Worm (Caenorhabditis elegans) whole organism, L4 larva: Measurements from ENCODE around the gene cubn-1.

ENCODE experiments used
- daf-8 ChIP-seq: fragments of 200-800 bp; sonication (Bioruptor generic); IDR thresholded peaks from 2 replicates; pipeline ENCODE4 v1.3.6; 2022; ENCODE audit warnings: missing genetic modification characterization, missing compliant biosample characterization
- dpl-1 ChIP-seq: fragments of 150-350 bp; optimal IDR thresholded peaks from 2 replicates; lab custom pipeline; 2014; ENCODE audit warnings: missing biosample characterization, missing genetic modification reagents, missing genetic modification characterization
- lim-7 ChIP-seq: fragments of 200-800 bp; sonication (Bioruptor generic); IDR thresholded peaks from 2 replicates; pipeline ENCODE4 v1.3.6; 2022; ENCODE audit warnings: missing genetic modification characterization, missing compliant biosample characterization
- nhr-10 ChIP-seq: fragments of 150-350 bp; optimal IDR thresholded peaks from 2 replicates; lab custom pipeline; 2014; ENCODE audit warnings: missing biosample characterization, missing genetic modification characterization
- nhr-25 ChIP-seq: sonication (generic microtip); optimal IDR thresholded peaks from 2 replicates; lab custom pipeline; 2017; ENCODE audit warnings: missing genetic modification characterization, mild to moderate bottlenecking, missing compliant biosample characterization, antibody characterized with exemption, moderate library complexity, borderline replicate concordance; ENCODE audit not compliant: insufficient read depth
- nhr-42 ChIP-seq: fragments of 200-800 bp; sonication (Bioruptor generic); IDR thresholded peaks from 2 replicates; pipeline ENCODE4 v1.3.6; 2022; ENCODE audit warnings: missing genetic modification characterization, missing compliant biosample characterization
- pha-4 ChIP-seq, 2 experiments: fragments of 150-350 bp in 1 of 2; fragments of 200-800 bp in 1 of 2; sonication (Bioruptor generic) in 1 of 2; IDR thresholded peaks in 1 of 2; optimal IDR thresholded peaks in 1 of 2; 2 replicates each; pipeline versions ENCODE4 v1.3.6 to Lab custom; 2014 to 2022; ENCODE audit warnings: missing genetic modification characterization in 2 of 2, missing genetic modification reagents in 2 of 2, missing biosample characterization in 1 of 2, missing compliant biosample characterization in 1 of 2
- skn-1 ChIP-seq: fragments of 150-350 bp; optimal IDR thresholded peaks from 2 replicates; lab custom pipeline; 2014; ENCODE audit warnings: missing biosample characterization, missing genetic modification characterization
- snpc-4 ChIP-seq: fragments of 150-350 bp; optimal IDR thresholded peaks from 2 replicates; lab custom pipeline; 2014; ENCODE audit warnings: missing biosample characterization, missing genetic modification characterization
- unc-130 ChIP-seq: sonication (generic microtip); optimal IDR thresholded peaks from 2 replicates; lab custom pipeline; 2016; ENCODE audit warnings: missing genetic modification reagents, missing genetic modification characterization, missing compliant biosample characterization

- TF ChIP-seq snpc-4 (tag; lab: Kevin White, UChicago) (no peak), nhr-42 (GFP tag; lab: Robert Waterston, UW) (no peak), dpl-1 (GFP tag; lab: Kevin White, UChicago) (no peak), lim-7 (GFP tag; lab: Robert Waterston, UW) (no peak), unc-130 (no peak), nhr-10 (tag; lab: Kevin White, UChicago) (no peak), skn-1 (tag; lab: Kevin White, UChicago) (no peak), nhr-25 (tag; lab: Kevin White, UChicago) (no peak), daf-8 (GFP tag; lab: Robert Waterston, UW) (no peak), pha-4 (GFP tag; IDR thresholded peaks at IDR 0.05; lab: Robert Waterston, UW) (peak; percentile 58; the same call in 1 of the 2 replicates), pha-4 (tag; optimal IDR thresholded peaks at IDR 0.05; lab: Kevin White, UChicago) (no peak)
These were observed 35.3 kb upstream of the cubn-1 start for ce11 chrV:12575846-12576245.
